Worm (Caenorhabditis elegans) whole organism, L4 larva: ENCODE data around the gene F57C7.4.

Source experiments
- ces-1 ChIP-seq: fragments of 150-350 bp; sonication (generic microtip); optimal IDR thresholded peaks from 4 replicates; lab custom pipeline; 2014; ENCODE audit warnings: missing biosample characterization, missing genetic modification reagents, missing genetic modification characterization
- nhr-6 ChIP-seq: fragments of 150-350 bp; optimal IDR thresholded peaks from 2 replicates; lab custom pipeline; 2014; ENCODE audit warnings: missing biosample characterization, missing genetic modification characterization
- skn-1 ChIP-seq: fragments of 150-350 bp; optimal IDR thresholded peaks from 2 replicates; lab custom pipeline; 2014; ENCODE audit warnings: missing biosample characterization, missing genetic modification characterization

ce11 chrX:10533447-10533846 lies 55.9 kb downstream of the F57C7.4 start, which contains the start of gene glo-3:
- TF ChIP-seq nhr-6 (tag; lab: Kevin White, UChicago) (no peak), skn-1 (no peak), ces-1 (GFP tag; lab: Kevin White, UChicago) (no peak)
